Fruit fly (Drosophila melanogaster): ENCODE data around the gene spen.
A peak's percentile ranks its signal among the peaks of the same experiment; 100 is the strongest.

spen gene

DNA sequence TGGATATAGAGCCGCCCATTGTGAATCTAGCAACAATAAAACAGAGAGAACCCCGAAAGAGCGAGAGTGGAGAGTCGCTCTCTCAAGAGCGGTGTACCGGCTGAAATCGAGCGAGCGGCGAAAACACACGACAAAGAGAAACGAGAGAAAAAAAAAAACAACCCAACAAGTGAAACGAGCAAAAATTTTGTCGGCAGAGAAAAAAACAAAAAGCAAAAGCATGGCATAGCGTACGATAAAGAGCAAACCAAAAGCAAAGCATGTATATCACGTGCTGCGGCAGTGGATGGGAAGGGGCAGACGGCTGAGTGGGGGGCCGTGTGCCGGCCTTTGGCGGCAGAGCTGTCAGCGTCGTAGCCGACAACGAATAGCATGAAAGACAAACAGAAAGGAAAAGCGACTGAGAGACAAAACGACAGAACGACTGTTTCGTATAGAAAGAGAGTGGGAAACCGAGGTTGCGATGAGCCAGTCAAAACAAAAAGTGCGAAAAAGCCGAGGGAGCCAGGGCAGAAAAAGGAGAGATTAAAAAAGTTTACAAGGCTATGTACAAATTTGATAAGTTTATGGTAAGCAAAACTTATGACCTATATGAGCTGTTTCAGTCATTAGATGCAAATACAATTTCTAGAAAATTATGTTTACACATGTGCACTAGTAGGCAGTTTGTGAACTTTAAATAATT is 88.0 kb downstream of the spen start (continued):
- TF ChIP-seq tll (GFP tag; optimal IDR thresholded peaks at IDR 0.05) (no peak), zen2 (GFP tag; IDR thresholded peaks at IDR 0.05; ENCODE audit: partially characterized antibody) (peak; percentile 47; the same call in 1 of the 3 replicates), Deaf1 (tag; optimal IDR thresholded peaks at IDR 0.05) (peak; percentile 40), CG3726 (GFP tag; IDR thresholded peaks at IDR 0.05) (no peak), da (GFP tag; optimal IDR thresholded peaks at IDR 0.05) (no peak), MBD-R2 (GFP tag; IDR thresholded peaks at IDR 0.05) (no peak), C15 (GFP tag; IDR thresholded peaks at IDR 0.05) (no peak), HHEX (GFP tag; optimal IDR thresholded peaks at IDR 0.05) (no peak), CkIIα-i1 (GFP tag; IDR thresholded peaks at IDR 0.05) (no peak), Hr78 (GFP tag; optimal IDR thresholded peaks at IDR 0.05) (no peak), pum (GFP tag; optimal IDR thresholded peaks at IDR 0.05) (no peak), cg (GFP tag; optimal IDR thresholded peaks at IDR 0.05) (peak; percentile 24), Blimp-1 (GFP tag; optimal IDR thresholded peaks at IDR 0.05) (peak; percentile 9), slp2 (GFP tag; optimal IDR thresholded peaks at IDR 0.05) (no peak), emc (GFP tag; optimal IDR thresholded peaks at IDR 0.05) (no peak), fu2 (GFP tag; optimal IDR thresholded peaks at IDR 0.05) (no peak), CG32772 (GFP tag; IDR thresholded peaks at IDR 0.05) (peak; percentile 39; the same call in 1 of the 2 replicates), CG18599 (GFP tag; optimal IDR thresholded peaks at IDR 0.05) (no peak), Ptx1 (GFP tag; IDR thresholded peaks at IDR 0.05) (no peak), Lpt (GFP tag; optimal IDR thresholded peaks at IDR 0.05) (no peak), CG11695 (GFP tag; IDR thresholded peaks at IDR 0.05) (no peak), CG1832 (GFP tag; optimal IDR thresholded peaks at IDR 0.05) (no peak), CG34376 (GFP tag; optimal IDR thresholded peaks at IDR 0.05) (peak; percentile 32), Abd-B (GFP tag; optimal IDR thresholded peaks at IDR 0.05) (no peak), Dek (tag; optimal IDR thresholded peaks at IDR 0.05) (no peak), CG32532 (GFP tag; IDR thresholded peaks at IDR 0.05) (peak; percentile 43; the same call in 1 of the 2 replicates), CG11085 (GFP tag; IDR thresholded peaks at IDR 0.05) (no peak), gce (GFP tag; IDR thresholded peaks at IDR 0.05) (no peak), al (GFP tag; IDR thresholded peaks at IDR 0.05) (no peak), chn (GFP tag; optimal IDR thresholded peaks at IDR 0.05) (peak; percentile 5), Chrac-16 (GFP tag; optimal IDR thresholded peaks at IDR 0.05) (no peak), crp (GFP tag; optimal IDR thresholded peaks at IDR 0.05) (no peak), CG13287 (GFP tag; IDR thresholded peaks at IDR 0.05; ENCODE audit: partially characterized antibody) (peak; percentile 67), Atf6 (GFP tag; IDR thresholded peaks at IDR 0.05) (no peak), Vsx1 (GFP tag; optimal IDR thresholded peaks at IDR 0.05) (no peak), CG9932 (GFP tag; IDR thresholded peaks at IDR 0.05) (no peak), Lim3 (GFP tag; IDR thresholded peaks at IDR 0.05) (no peak), Doc3 (GFP tag; IDR thresholded peaks at IDR 0.05; ENCODE audit: partially characterized antibody) (no peak), gcm2 (GFP tag; optimal IDR thresholded peaks at IDR 0.05) (no peak), HmgD (GFP tag; optimal IDR thresholded peaks at IDR 0.05) (peak; percentile 35)

DNA sequence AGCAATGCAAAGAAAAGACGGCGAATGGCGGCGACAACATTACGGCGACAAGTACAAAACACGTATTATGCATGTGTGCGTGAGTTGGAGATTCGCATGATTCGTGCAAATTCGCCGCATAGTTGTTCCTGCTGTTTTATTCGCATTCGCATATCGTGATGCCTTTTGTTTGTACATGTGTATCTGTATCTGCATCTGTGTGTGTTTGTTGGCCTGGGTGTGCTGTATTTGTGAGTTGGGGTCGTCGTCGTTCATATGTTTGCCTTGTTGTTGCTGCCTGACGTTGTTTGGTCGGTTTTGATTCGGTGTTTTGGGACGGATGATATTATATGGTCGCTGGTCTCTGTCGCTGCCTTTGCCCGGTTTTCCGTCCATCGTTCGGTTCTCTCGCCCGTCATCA is 88.6 kb downstream of the spen start:
- TF ChIP-seq D (optimal IDR thresholded peaks at IDR 0.05) (peak; percentile 28), D (GFP tag; optimal IDR thresholded peaks at IDR 0.05) (no peak), eyg (GFP tag; optimal IDR thresholded peaks at IDR 0.05) (no peak), cg (GFP tag; optimal IDR thresholded peaks at IDR 0.05) (peak; percentile 60), CG34224 (GFP tag; IDR thresholded peaks at IDR 0.05; ENCODE audit: partially characterized antibody) (peak; percentile 7; the same call in 1 of the 3 replicates), CG15479 (GFP tag; optimal IDR thresholded peaks at IDR 0.05) (peak; percentile 15), chinmo (GFP tag; IDR thresholded peaks at IDR 0.05; ENCODE audit: partially characterized antibody) (peak; percentile 70; the same call in 2 of the 4 replicates), sd (tag; optimal IDR thresholded peaks at IDR 0.05) (no peak), rib (GFP tag; IDR thresholded peaks at IDR 0.05) (peak; percentile 61; the same call in 1 of the 2 replicates), CG2129 (GFP tag; IDR thresholded peaks at IDR 0.05; ENCODE audit: partially characterized antibody) (0 out of 2 replicates have a peak, but pooled peaks have one; percentile 19), hbn (GFP tag; IDR thresholded peaks at IDR 0.05; ENCODE audit: partially characterized antibody) (peak; percentile 16; the same call in 1 of the 2 replicates)
